Worm (Caenorhabditis elegans) whole organism, early embryonic: Measurements from ENCODE around the gene F52C12.2.

Source experiments
- B0310.2 ChIP-seq: sonication (generic microtip); optimal IDR thresholded peaks from 2 replicates; lab custom pipeline; 2016; ENCODE audit warnings: mild to moderate bottlenecking, missing genetic modification characterization, missing compliant biosample characterization
- aly-1 ChIP-seq: sonication (generic microtip); optimal IDR thresholded peaks from 2 replicates; lab custom pipeline; 2016; ENCODE audit warnings: missing genetic modification characterization, missing compliant biosample characterization
- ama-1 ChIP-seq: fragments of 150-350 bp; optimal IDR thresholded peaks from 2 replicates; lab custom pipeline; 2014
- ceh-36 ChIP-seq: sonication (generic microtip); optimal IDR thresholded peaks from 2 replicates; lab custom pipeline; 2016; ENCODE audit warnings: missing genetic modification characterization, inconsistent platforms, missing compliant biosample characterization
- ets-7 ChIP-seq: sonication (generic microtip); optimal IDR thresholded peaks from 2 replicates; lab custom pipeline; 2016; ENCODE audit warnings: missing genotype, missing genetic modification characterization, missing compliant biosample characterization
- flt-1 ChIP-seq: fragments of 200-800 bp; sonication (Bioruptor generic); IDR thresholded peaks from 2 replicates; pipeline ENCODE4 v1.3.6; 2022; ENCODE audit warnings: missing genetic modification characterization, missing compliant biosample characterization
- hmg-4 ChIP-seq: fragments of 200-800 bp; sonication (Bioruptor generic); optimal IDR thresholded peaks from 2 replicates; lab custom pipeline; 2018; ENCODE audit warnings: mild to moderate bottlenecking, missing genetic modification characterization, missing compliant biosample characterization
- hnd-1 ChIP-seq: sonication (generic microtip); optimal IDR thresholded peaks from 2 replicates; lab custom pipeline; 2016; ENCODE audit warnings: missing genetic modification characterization, missing compliant biosample characterization
- pes-1 ChIP-seq: fragments of 200-800 bp; sonication (Bioruptor generic); IDR thresholded peaks from 2 replicates; pipeline ENCODE4 v1.3.6; 2022; ENCODE audit warnings: missing genetic modification reagents, missing genetic modification characterization, missing compliant biosample characterization
- scrt-1 ChIP-seq: fragments of 200-800 bp; sonication (Bioruptor generic); IDR thresholded peaks from 2 replicates; pipeline ENCODE4 v1.3.6; 2022; ENCODE audit warnings: missing genetic modification characterization, missing compliant biosample characterization
- tbx-11 ChIP-seq: fragments of 200-800 bp; sonication (Bioruptor generic); IDR thresholded peaks from 2 replicates; pipeline ENCODE4 v1.3.6; 2022; ENCODE audit warnings: missing genetic modification characterization, missing compliant biosample characterization
- tra-4 ChIP-seq: sonication (generic microtip); optimal IDR thresholded peaks from 2 replicates; lab custom pipeline; 2017; ENCODE audit warnings: missing genetic modification characterization, missing compliant biosample characterization

DNA sequence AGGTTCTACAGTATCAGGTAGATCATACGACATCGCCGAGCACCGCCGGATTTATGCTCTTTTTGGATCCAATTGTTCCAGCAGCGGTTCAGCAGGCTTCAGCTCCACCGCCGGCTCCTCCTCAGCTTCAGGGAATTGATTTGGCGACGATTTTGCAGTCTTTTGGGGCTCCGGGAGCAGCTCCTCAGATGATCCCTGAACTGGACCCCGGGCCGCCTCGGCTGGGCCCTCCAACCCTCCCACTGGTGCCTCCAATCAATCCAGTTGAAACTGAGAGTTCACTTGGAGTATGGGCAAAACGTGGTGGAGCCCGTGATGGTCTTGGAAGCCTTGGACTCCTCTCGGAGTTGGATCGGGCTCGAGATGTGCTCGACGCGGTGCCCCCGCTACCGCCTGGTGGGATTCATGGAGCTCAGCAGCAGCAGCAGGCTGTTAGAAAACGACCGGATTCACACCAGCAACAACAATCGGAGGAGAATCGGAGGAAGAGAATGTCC lies 37.5 kb downstream of the F52C12.2 start:
- TF ChIP-seq ama-1 (no peak), tbx-11 (GFP tag; lab: Robert Waterston, UW) (no peak), flt-1 (no peak), aly-1 (tag; lab: Kevin White, UChicago) (no peak), hnd-1 (tag; lab: Kevin White, UChicago) (no peak), ets-7 (tag; lab: Kevin White, UChicago) (no peak), tra-4 (no peak), B0310.2 (tag; lab: Kevin White, UChicago) (no peak), hmg-4 (GFP tag; lab: Kevin White, UChicago) (no peak), pes-1 (no peak), ceh-36 (tag; lab: Kevin White, UChicago) (no peak), scrt-1 (no peak)
